Fruit fly (Drosophila melanogaster) whole organism, adult: Measurements from ENCODE around the gene abo.

ENCODE experiments used
- CG11617 ChIP-seq: fragments of 200-800 bp; sonication (Bioruptor generic); optimal IDR thresholded peaks from 2 replicates; lab custom pipeline; 2017; ENCODE audit warnings: mild to moderate bottlenecking, missing biosample characterization, missing genetic modification reagents, missing genetic modification characterization
- CG14711 ChIP-seq: fragments of 200-800 bp; sonication (Bioruptor generic); optimal IDR thresholded peaks from 2 replicates; lab custom pipeline; 2018; ENCODE audit warnings: missing biosample characterization, mild to moderate bottlenecking, missing genetic modification characterization, moderate library complexity
- CG1620 ChIP-seq: fragments of 200-800 bp; sonication (Bioruptor generic); optimal IDR thresholded peaks from 2 replicates; lab custom pipeline; 2016; ENCODE audit warnings: missing biosample characterization, missing genetic modification characterization
- CG33017 ChIP-seq: fragments of 200-800 bp; sonication (Bioruptor generic); optimal IDR thresholded peaks from 2 replicates; lab custom pipeline; 2018; ENCODE audit warnings: missing biosample characterization, mild to moderate bottlenecking, missing genetic modification characterization, moderate library complexity
- CG7101 ChIP-seq: fragments of 200-800 bp; sonication (Bioruptor generic); optimal IDR thresholded peaks from 2 replicates; lab custom pipeline; 2018; ENCODE audit warnings: missing biosample characterization, mild to moderate bottlenecking, missing genetic modification characterization, moderate library complexity
- Clk ChIP-seq: fragments of 200-800 bp; sonication (Bioruptor generic); optimal IDR thresholded peaks from 2 replicates; lab custom pipeline; 2017; ENCODE audit warnings: missing biosample characterization, missing genetic modification characterization
- Mnt ChIP-seq: fragments of 200-800 bp; sonication (Bioruptor generic); optimal IDR thresholded peaks from 2 replicates; lab custom pipeline; 2016; ENCODE audit warnings: missing biosample characterization, mild to moderate bottlenecking, missing genetic modification characterization
- cic ChIP-seq: fragments of 200-800 bp; sonication (Bioruptor generic); optimal IDR thresholded peaks from 2 replicates; lab custom pipeline; 2017; ENCODE audit warnings: missing biosample characterization, mild to moderate bottlenecking, missing genetic modification characterization, moderate library complexity
- kay ChIP-seq: fragments of 200-800 bp; sonication (Bioruptor generic); peaks from one replicate; lab custom pipeline; 2016; ENCODE audit warnings: missing biosample characterization, missing genetic modification characterization, borderline replicate concordance
- pad ChIP-seq: fragments of 200-800 bp; sonication (Bioruptor generic); optimal IDR thresholded peaks from 3 replicates; lab custom pipeline; 2017; ENCODE audit warnings: missing biosample characterization, missing genetic modification characterization, mild to moderate bottlenecking, moderate library complexity, missing genetic modification reagents
- toe ChIP-seq: fragments of 200-800 bp; sonication (Bioruptor generic); optimal IDR thresholded peaks from 2 replicates; lab custom pipeline; 2016; ENCODE audit warnings: missing biosample characterization, missing genetic modification characterization

The abo gene

DNA sequence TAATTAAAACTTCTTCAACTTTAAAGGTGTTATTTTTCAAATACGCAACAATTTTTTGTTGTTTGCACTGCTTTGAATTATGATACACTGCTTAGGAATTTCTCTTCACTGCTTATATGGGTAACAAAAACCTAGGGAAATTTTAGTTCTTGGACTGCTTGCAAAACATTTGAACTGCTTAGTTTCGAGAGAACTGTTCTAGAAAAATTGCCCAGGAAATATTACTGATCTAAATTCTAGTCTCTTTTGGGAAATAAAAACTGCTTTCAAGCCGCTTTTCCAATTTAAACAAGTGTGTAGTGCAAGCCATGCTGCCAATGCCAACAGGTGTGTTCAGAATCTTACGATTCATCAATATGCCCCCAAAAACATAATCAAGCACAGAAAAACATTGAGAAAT is 10.6 kb downstream of the abo start:
- peak; percentile 93 for TF ChIP-seq pad (GFP tag; lab: Kevin White, UChicago)
- no peak for TF ChIP-seq kay (GFP tag; lab: Kevin White, UChicago)
- peak; percentile 13 for TF ChIP-seq toe (GFP tag; lab: Kevin White, UChicago)

DNA sequence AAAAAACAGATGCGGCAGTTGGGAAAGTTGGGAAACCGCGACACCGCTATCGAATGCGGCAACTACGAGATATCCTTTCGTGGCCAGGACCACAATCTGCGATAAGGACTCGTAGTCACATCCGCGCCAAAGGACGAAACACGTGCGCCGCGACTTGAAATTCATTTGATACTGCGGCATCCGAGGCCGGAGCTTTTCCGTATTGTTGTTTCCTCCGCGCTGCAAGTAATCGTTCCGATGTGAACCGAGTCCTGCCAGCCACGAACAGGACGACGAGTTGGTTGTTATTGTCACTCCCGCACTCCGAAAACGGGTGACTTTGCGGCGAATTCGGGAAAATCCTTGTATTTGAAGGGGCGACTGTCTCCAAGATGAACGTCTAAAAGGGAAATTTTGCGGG is 11.1 kb downstream of the abo start, which contains the start of gene dpr2:
TSS of gene dpr2 (minus strand) at position 175 of the 400 bp plus-strand sequence.
- TF ChIP-seq CG14711 (tag; lab: Kevin White, UChicago): no peak
- no peak for TF ChIP-seq CG11617 (GFP tag; lab: Kevin White, UChicago)
- TF ChIP-seq CG1620 (GFP tag; lab: Kevin White, UChicago): no peak
- no peak for TF ChIP-seq CG7101 (tag; lab: Kevin White, UChicago)

DNA sequence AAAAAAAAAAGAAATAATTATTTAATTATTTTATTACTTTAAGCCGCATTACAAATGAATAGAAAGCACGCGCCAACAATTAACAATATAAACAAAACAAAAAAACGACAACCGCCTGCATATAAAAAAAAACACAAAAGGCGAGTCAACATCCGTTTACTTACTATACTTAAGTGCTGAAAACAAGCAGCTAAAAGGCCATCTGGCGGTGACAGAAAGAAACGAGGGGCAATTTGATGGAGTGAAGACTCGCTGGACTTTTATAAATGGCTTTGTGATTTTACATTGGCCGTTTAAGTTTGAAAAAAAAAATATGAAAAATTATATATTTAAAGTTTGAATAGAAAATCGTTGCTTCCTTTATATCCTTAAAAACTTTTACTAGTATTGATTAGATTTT is 34.9 kb downstream of the abo start:
- TF ChIP-seq kay (GFP tag; lab: Kevin White, UChicago) (peak; percentile 25), Clk (GFP tag; lab: Kevin White, UChicago) (no peak)

DNA sequence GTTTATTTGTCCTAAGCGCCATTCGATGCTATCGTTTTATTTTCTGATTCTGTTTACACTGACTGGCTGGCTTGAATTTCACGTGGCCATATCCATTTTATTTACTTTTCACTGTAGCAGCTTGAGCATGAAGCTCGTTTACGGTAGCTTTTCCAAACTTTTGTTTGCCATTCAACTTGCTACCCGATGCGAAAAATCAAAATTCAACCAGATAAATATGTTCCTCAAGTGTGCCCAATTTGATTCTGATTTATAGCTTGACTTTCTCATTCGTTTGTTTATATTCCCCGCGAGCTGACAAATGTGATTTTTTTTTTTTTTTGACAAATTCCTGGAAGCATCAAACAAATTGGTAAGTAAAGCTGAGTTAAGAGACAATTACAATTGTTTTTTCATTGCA is 38.7 kb downstream of the abo start, which contains the start of gene CG14072:
TSS of gene CG14072 (plus strand) at position 301 of the 400 bp plus-strand sequence.
- TF ChIP-seq cic (GFP tag; lab: Kevin White, UChicago) (no peak), CG33017 (tag; lab: Kevin White, UChicago) (no peak), Mnt (no peak)
